Worm (Caenorhabditis elegans): Measurements from ENCODE around the gene cest-28.
A peak's percentile ranks its signal among the peaks of the same experiment; 100 is the strongest.

cest-28 gene

DNA sequence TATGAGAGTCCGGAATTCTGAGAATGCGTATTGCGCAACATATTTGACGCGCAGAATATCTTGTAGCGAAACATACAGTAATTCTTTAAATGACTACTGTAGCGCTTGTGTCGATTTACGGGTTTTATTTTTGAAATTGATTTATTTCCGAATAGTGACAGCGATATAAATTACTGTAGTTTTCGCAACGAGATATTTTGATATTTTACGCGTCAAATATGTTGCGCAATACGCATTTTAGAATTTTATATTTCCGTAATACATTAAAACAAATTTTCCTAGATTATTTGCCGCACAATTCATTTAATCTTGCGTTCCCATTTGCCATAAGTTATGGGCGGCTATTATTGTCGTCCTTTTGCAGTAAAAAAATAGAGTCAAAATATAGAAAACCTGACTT lies 35.7 kb downstream of the cest-28 start:
- TF ChIP-seq zip-8 (tag; optimal IDR thresholded peaks at IDR 0.05) (peak; percentile 91), hlh-1 (tag; optimal IDR thresholded peaks at IDR 0.05) (no peak), sem-2 (GFP tag; optimal IDR thresholded peaks at IDR 0.05) (no peak)

DNA sequence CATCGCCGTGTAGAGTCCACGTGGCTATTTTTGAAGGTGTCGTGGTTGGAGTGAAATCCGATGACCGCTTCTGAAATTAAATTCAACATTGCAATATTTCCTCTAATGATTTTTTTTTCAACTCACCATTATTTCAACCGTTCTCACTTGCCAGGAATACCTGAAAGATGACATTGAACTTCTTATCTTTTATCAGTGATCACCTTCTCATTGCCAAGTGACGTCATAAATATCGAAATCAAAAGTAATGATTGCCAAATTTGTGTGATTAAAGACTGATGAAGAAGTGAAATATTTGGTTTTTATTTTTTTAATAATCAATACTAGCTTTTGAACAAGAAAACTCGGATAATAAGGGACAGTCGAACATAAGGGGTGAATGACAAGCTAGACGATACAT lies 37.2 kb downstream of the cest-28 start, which contains the start of gene W02F12.4:
TSS of gene W02F12.4 (minus strand) at position 164 of the 400 bp plus-strand sequence.
- no peak for TF ChIP-seq mab-5 (tag; optimal IDR thresholded peaks at IDR 0.05)
- peak; percentile 3 for TF ChIP-seq zip-8 (tag; optimal IDR thresholded peaks at IDR 0.05)
- no peak for TF ChIP-seq snpc-4 (tag; optimal IDR thresholded peaks at IDR 0.05)
- no peak for TF ChIP-seq ceh-39 (tag; optimal IDR thresholded peaks at IDR 0.05)
- TF ChIP-seq nhr-76 (tag; optimal IDR thresholded peaks at IDR 0.05): no peak
- TF ChIP-seq ceh-43 (GFP tag; optimal IDR thresholded peaks at IDR 0.05): no peak
- no peak for TF ChIP-seq M03D4.4 (tag; optimal IDR thresholded peaks at IDR 0.05)

DNA sequence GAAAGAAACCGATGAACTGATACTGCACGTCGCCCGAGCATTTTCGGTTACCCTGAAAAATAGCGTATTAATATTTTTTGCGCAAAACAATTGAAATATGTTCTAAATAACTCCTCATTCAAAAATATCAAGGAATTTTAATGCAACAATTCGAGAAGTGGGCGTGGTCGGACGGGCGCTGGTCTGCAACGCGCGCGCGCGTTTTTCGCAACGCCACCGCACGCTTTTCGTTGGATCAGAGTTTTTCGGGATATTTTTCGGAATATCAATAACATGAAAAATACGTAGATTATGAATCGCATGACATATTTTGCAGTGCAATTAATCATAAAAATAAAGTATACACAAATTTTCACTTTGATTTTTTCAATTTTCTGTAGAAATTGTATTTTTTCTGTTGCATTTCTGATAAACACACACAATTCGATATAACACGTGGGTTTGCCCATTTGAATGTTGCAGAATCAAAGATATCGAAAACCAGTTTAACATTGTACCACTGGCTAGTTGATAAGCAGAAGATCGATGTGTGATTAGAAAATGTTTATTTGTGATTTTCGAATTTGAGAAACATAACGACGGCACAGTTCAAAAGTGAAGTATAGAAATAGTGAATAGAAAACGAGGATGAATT lies 39.5 kb downstream of the cest-28 start, which contains the start of gene dlst-1:
TSS of gene dlst-1 (minus strand) at position 52 of the 634 bp plus-strand sequence.
- TF ChIP-seq mls-2 (tag; optimal IDR thresholded peaks at IDR 0.05): peak; percentile 71
- peak; percentile 59 for TF ChIP-seq ceh-43 (GFP tag; optimal IDR thresholded peaks at IDR 0.05)
- no peak for TF ChIP-seq unc-39 (tag; optimal IDR thresholded peaks at IDR 0.05)
- peak; percentile 58 for TF ChIP-seq drap-1 (GFP tag; optimal IDR thresholded peaks at IDR 0.05)
- peak; percentile 55 for TF ChIP-seq ceh-83 (GFP tag; optimal IDR thresholded peaks at IDR 0.05)
- no peak for TF ChIP-seq lsy-2 (tag; optimal IDR thresholded peaks at IDR 0.05)
- TF ChIP-seq sem-2 (GFP tag; optimal IDR thresholded peaks at IDR 0.05): no peak
- TF ChIP-seq snpc-4 (tag; optimal IDR thresholded peaks at IDR 0.05): no peak
- no peak for TF ChIP-seq ceh-39 (tag; optimal IDR thresholded peaks at IDR 0.05)
- no peak for TF ChIP-seq flh-1 (GFP tag; optimal IDR thresholded peaks at IDR 0.05)
- no peak for TF ChIP-seq hlh-1 (tag; optimal IDR thresholded peaks at IDR 0.05)
- TF ChIP-seq nhr-2 (tag; optimal IDR thresholded peaks at IDR 0.05): no peak
- peak; percentile 22 for TF ChIP-seq unc-120 (tag; optimal IDR thresholded peaks at IDR 0.05; ENCODE audit: poor library complexity, severe bottlenecking)
- TF ChIP-seq ces-1 (GFP tag; optimal IDR thresholded peaks at IDR 0.05): no peak
- TF ChIP-seq tbx-8 (GFP tag; optimal IDR thresholded peaks at IDR 0.05): peak; percentile 29
- peak; percentile 80 for TF ChIP-seq sptf-1 (tag; optimal IDR thresholded peaks at IDR 0.05)
- no peak for TF ChIP-seq pha-4 (tag; optimal IDR thresholded peaks at IDR 0.05)
- TF ChIP-seq mep-1 (tag; optimal IDR thresholded peaks at IDR 0.05): peak; percentile 44
- TF ChIP-seq lin-32 (GFP tag; optimal IDR thresholded peaks at IDR 0.05): no peak
- TF ChIP-seq cnd-1 (tag; optimal IDR thresholded peaks at IDR 0.05): peak; percentile 7
- peak; percentile 13 for TF ChIP-seq bed-3 (GFP tag; optimal IDR thresholded peaks at IDR 0.05)
- peak; percentile 76 for TF ChIP-seq M03D4.4 (tag; optimal IDR thresholded peaks at IDR 0.05)
- no peak for TF ChIP-seq elt-1 (tag; optimal IDR thresholded peaks at IDR 0.05; ENCODE audit: borderline replicate concordance, insufficient read depth)

DNA sequence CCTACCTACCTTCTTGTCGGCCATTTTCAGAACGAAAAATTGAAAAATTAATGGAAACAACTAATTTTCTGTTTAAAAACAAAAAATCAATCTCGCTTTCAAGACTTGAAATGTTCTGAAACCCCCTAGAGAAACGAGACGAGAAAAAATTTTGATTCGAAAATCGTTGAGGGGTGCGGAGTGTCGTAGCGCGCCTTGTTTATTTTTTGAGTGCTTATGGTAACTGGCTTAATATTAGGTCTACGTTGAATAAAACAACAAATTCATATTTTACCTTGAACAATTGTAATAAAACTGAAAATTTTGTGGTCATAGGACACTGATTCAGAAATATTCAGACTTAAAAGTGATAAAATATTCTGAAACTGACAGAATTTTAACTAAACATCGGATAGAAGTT lies 40.8 kb downstream of the cest-28 start, which contains the start of gene sna-1:
TSS of gene sna-1 (minus strand) at position 218 of the 400 bp plus-strand sequence.
- no peak for TF ChIP-seq lsy-2 (tag; optimal IDR thresholded peaks at IDR 0.05)
- TF ChIP-seq sem-2 (GFP tag; optimal IDR thresholded peaks at IDR 0.05): no peak
- no peak for TF ChIP-seq ztf-11 (tag; optimal IDR thresholded peaks at IDR 0.05)
- no peak for TF ChIP-seq zip-8 (tag; optimal IDR thresholded peaks at IDR 0.05)
- TF ChIP-seq mep-1 (tag; optimal IDR thresholded peaks at IDR 0.05): no peak
- no peak for TF ChIP-seq mab-5 (tag; optimal IDR thresholded peaks at IDR 0.05)
- TF ChIP-seq snpc-4 (tag; optimal IDR thresholded peaks at IDR 0.05): no peak
- TF ChIP-seq lin-32 (GFP tag; optimal IDR thresholded peaks at IDR 0.05): no peak
- TF ChIP-seq unc-120 (tag; optimal IDR thresholded peaks at IDR 0.05; ENCODE audit: poor library complexity, severe bottlenecking): no peak
- no peak for TF ChIP-seq nhr-12 (tag; optimal IDR thresholded peaks at IDR 0.05)
- TF ChIP-seq nhr-76 (tag; optimal IDR thresholded peaks at IDR 0.05): no peak
- TF ChIP-seq ces-1 (GFP tag; optimal IDR thresholded peaks at IDR 0.05): no peak
- no peak for TF ChIP-seq unc-62 (GFP tag; optimal IDR thresholded peaks at IDR 0.05)
- no peak for TF ChIP-seq nhr-237 (tag; optimal IDR thresholded peaks at IDR 0.05)

DNA sequence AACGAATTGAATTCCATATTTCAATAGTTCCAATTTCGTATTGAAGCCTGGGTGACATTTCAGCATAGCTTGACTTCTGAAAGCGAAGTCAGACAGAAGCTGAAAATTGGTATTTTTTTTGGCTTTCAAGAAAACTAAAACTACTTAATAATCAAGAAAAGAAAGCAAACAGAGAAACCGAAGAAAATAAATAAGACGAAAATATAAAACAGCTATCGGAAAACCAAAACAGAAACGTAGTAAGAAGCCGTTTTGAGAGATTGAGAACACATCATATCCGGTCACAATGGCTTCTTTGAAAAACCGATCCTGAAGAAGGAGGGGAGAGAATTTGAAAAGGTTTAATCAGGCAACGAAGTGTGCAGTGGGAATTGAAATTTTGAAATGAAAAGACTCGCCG lies 48.6 kb downstream of the cest-28 start, which contains the start of gene srg-30:
TSS of gene srg-30 (minus strand) at position 101 of the 400 bp plus-strand sequence.
- TF ChIP-seq ceh-83 (GFP tag; optimal IDR thresholded peaks at IDR 0.05) (no peak), ham-2 (GFP tag; optimal IDR thresholded peaks at IDR 0.05) (no peak), blmp-1 (tag; optimal IDR thresholded peaks at IDR 0.05) (no peak), unc-120 (tag; optimal IDR thresholded peaks at IDR 0.05; ENCODE audit: poor library complexity, severe bottlenecking) (no peak), elt-3 (tag; optimal IDR thresholded peaks at IDR 0.05) (no peak), bed-3 (GFP tag; optimal IDR thresholded peaks at IDR 0.05) (no peak), drap-1 (GFP tag; optimal IDR thresholded peaks at IDR 0.05) (no peak), cnd-1 (tag; optimal IDR thresholded peaks at IDR 0.05) (no peak), nhr-12 (tag; optimal IDR thresholded peaks at IDR 0.05) (no peak), pha-4 (tag; optimal IDR thresholded peaks at IDR 0.05) (no peak), unc-39 (tag; optimal IDR thresholded peaks at IDR 0.05) (no peak), hlh-1 (tag; optimal IDR thresholded peaks at IDR 0.05) (no peak)

Measured in whole organism, mixed stage, embryonic.